Worm (Caenorhabditis elegans): ENCODE data around the gene syp-1.
"Not testable (repeated sequence)": the region's sequence is repeated elsewhere in the genome, so short reads cannot be mapped to it uniquely, and the experiment has no call there.

ce11 chrV:16383729-16384128 lies 20.3 kb upstream of the syp-1 start, which contains the start of gene F13A7.7:
- not testable (repeated sequence) for TF ChIP-seq ceh-63 (GFP tag; optimal IDR thresholded peaks at IDR 0.05); aly-2 (tag; optimal IDR thresholded peaks at IDR 0.05); snpc-4 (tag; optimal IDR thresholded peaks at IDR 0.05); fkh-8 (tag; optimal IDR thresholded peaks at IDR 0.05); fkh-4 (tag; optimal IDR thresholded peaks at IDR 0.05; ENCODE audit: borderline replicate concordance); nhr-28 (tag; optimal IDR thresholded peaks at IDR 0.05); skn-1 (tag; optimal IDR thresholded peaks at IDR 0.05)

Measured in whole organism, L1 larva.